Fruit fly (Drosophila melanogaster) whole organism, wandering third instar larva: ENCODE results near the gene CG14835.

Experiments
- Abd-B ChIP-seq: fragments of >200 bp; optimal IDR thresholded peaks from 2 replicates; lab custom pipeline; 2017; ENCODE audit warnings: missing biosample characterization, missing genetic modification characterization
- CrebA ChIP-seq: fragments of 200-800 bp; sonication (Bioruptor generic); optimal IDR thresholded peaks from 2 replicates; lab custom pipeline; 2016; ENCODE audit warnings: missing biosample characterization, mild to moderate bottlenecking, missing genetic modification characterization, borderline replicate concordance
- GATAd ChIP-seq: sonication (Bioruptor generic); optimal IDR thresholded peaks from 2 replicates; lab custom pipeline; 2016; ENCODE audit warnings: missing biosample characterization, missing genetic modification characterization
- Mio ChIP-seq: sonication (Bioruptor generic); optimal IDR thresholded peaks from 2 replicates; lab custom pipeline; 2016; ENCODE audit warnings: missing biosample characterization, missing genetic modification characterization
- Myc ChIP-seq: fragments of >200 bp; optimal IDR thresholded peaks from 2 replicates; lab custom pipeline; 2017
- N ChIP-seq: fragments of >200 bp; optimal IDR thresholded peaks from 2 replicates; lab custom pipeline; 2018; ENCODE audit warnings: missing biosample characterization, missing external identifiers, missing genetic modification characterization
- br ChIP-seq: fragments of 200-800 bp; sonication (Bioruptor generic); optimal IDR thresholded peaks from 2 replicates; lab custom pipeline; 2016; ENCODE audit warnings: missing biosample characterization, missing genetic modification characterization
- dmrt93B ChIP-seq: fragments of 200-800 bp; sonication (Bioruptor generic); optimal IDR thresholded peaks from 2 replicates; lab custom pipeline; 2018; ENCODE audit warnings: missing biosample characterization, mild to moderate bottlenecking, missing genetic modification characterization
- foxo ChIP-seq, 2 experiments: fragments of 200-800 bp; sonication (Bioruptor generic); optimal IDR thresholded peaks; 2 replicates in 1 of 2; 3 replicates in 1 of 2; lab custom pipeline; 2016 to 2017; ENCODE audit warnings: missing biosample characterization in 2 of 2, missing genetic modification characterization in 2 of 2
- rgr ChIP-seq: fragments of 200-800 bp; sonication (Bioruptor generic); optimal IDR thresholded peaks from 3 replicates; lab custom pipeline; 2016; ENCODE audit warnings: missing biosample characterization, mild to moderate bottlenecking, missing genetic modification characterization
- sage ChIP-seq: fragments of 200-800 bp; sonication (Bioruptor generic); optimal IDR thresholded peaks from 2 replicates; lab custom pipeline; 2016; ENCODE audit warnings: missing biosample characterization, mild to moderate bottlenecking, missing genetic modification characterization
- tai ChIP-seq: sonication (Bioruptor generic); optimal IDR thresholded peaks from 2 replicates; lab custom pipeline; 2016; ENCODE audit warnings: missing biosample characterization, missing genetic modification characterization
- usp ChIP-seq: fragments of >200 bp; optimal IDR thresholded peaks from 2 replicates; lab custom pipeline; 2017; ENCODE audit warnings: missing biosample characterization, missing genetic modification characterization

The CG14835 gene

dm6 chr3L:7387814-7388213, 49.5 kb downstream of the CG14835 start, which contains the start of gene CG8564:
Gene CG8564 (minus strand): TSS chr3L:7387914.
- no peak for TF ChIP-seq GATAd (GFP tag; lab: Kevin White, UChicago)
- TF ChIP-seq rgr (GFP tag; lab: Kevin White, UChicago): no peak
- TF ChIP-seq sage (GFP tag; lab: Kevin White, UChicago): no peak
- TF ChIP-seq Myc (lab: Kevin White, UChicago): no peak
- no peak for TF ChIP-seq Abd-B (GFP tag; lab: Kevin White, UChicago)
- no peak for TF ChIP-seq foxo (GFP tag; optimal IDR thresholded peaks at IDR 0.05; lab: Kevin White, UChicago)
- TF ChIP-seq br (GFP tag; lab: Kevin White, UChicago): no peak
- no peak for TF ChIP-seq dmrt93B (GFP tag; lab: Kevin White, UChicago)
- no peak for TF ChIP-seq N (GFP tag; lab: Kevin White, UChicago)
- no peak for TF ChIP-seq usp
- no peak for TF ChIP-seq CrebA (GFP tag; lab: Kevin White, UChicago)
- no peak for TF ChIP-seq tai (GFP tag; lab: Kevin White, UChicago)
- TF ChIP-seq Mio (GFP tag; lab: Kevin White, UChicago): no peak
